Worm (Caenorhabditis elegans): ENCODE results near the gene F16B4.6.

DNA sequence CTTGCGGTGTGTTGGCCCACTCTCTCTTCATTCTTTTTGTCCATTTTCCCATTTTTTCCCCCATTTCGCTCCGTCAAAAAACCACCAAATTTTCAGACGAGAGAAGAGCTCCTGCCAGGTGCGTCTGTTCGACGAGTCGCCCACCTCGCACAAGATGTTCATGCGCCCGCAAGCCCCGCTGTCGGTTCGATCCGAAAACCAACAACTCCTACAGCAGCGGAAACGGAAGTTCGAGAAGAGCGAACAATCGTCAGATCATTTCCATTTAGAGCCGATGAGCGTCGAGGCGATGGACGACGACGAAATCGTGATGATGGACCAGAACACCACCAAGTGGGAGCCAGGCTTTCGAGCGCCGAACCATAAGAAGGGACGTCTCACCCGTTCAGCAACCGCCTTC is 3.8 kb upstream of the F16B4.6 start:
- TF ChIP-seq ahr-1 (tag; optimal IDR thresholded peaks at IDR 0.05): no peak
- TF ChIP-seq pat-9 (tag; optimal IDR thresholded peaks at IDR 0.05): no peak
- no peak for TF ChIP-seq ceh-24 (tag; optimal IDR thresholded peaks at IDR 0.05)
- no peak for TF ChIP-seq hlh-13 (GFP tag; optimal IDR thresholded peaks at IDR 0.05)
- no peak for TF ChIP-seq sox-2 (GFP tag; IDR thresholded peaks at IDR 0.05)
- no peak for TF ChIP-seq gmeb-2 (tag; optimal IDR thresholded peaks at IDR 0.05)
- no peak for TF ChIP-seq ceh-30 (tag; optimal IDR thresholded peaks at IDR 0.05)
- no peak for TF ChIP-seq fkh-10 (GFP tag; optimal IDR thresholded peaks at IDR 0.05)
- no peak for TF ChIP-seq pag-3 (tag; optimal IDR thresholded peaks at IDR 0.05; ENCODE audit: borderline replicate concordance)
- TF ChIP-seq nfya-1 (tag; optimal IDR thresholded peaks at IDR 0.05): no peak
- no peak for TF ChIP-seq tbx-7 (tag; optimal IDR thresholded peaks at IDR 0.05)
- no peak for TF ChIP-seq pha-4 (tag; optimal IDR thresholded peaks at IDR 0.05)
- no peak for TF ChIP-seq ceh-34 (tag; optimal IDR thresholded peaks at IDR 0.05)

Measured in whole organism, late embryonic.